Fruit fly (Drosophila melanogaster): Measurements from ENCODE around the gene to.

dm6 chr3R:25269909-25270308 is 29.9 kb downstream of the to start, which contains the start of the genes CG11889 and CG11891:
- TF ChIP-seq Ets98B (GFP tag; IDR thresholded peaks at IDR 0.05) = no peak
- no peak for TF ChIP-seq fd96Ca (GFP tag; IDR thresholded peaks at IDR 0.05)
- no peak for TF ChIP-seq CG12605 (GFP tag; IDR thresholded peaks at IDR 0.05)
- no peak for TF ChIP-seq EcR (GFP tag; optimal IDR thresholded peaks at IDR 0.05)
- no peak for TF ChIP-seq CG9948 (tag; optimal IDR thresholded peaks at IDR 0.05)
- TF ChIP-seq rn (GFP tag; IDR thresholded peaks at IDR 0.05) = no peak
